Fruit fly (Drosophila melanogaster) whole organism, wandering third instar larva: Measurements from ENCODE around the gene CG8630.

Experiments
- Abd-B ChIP-seq: fragments of >200 bp; optimal IDR thresholded peaks from 2 replicates; lab custom pipeline; 2017; ENCODE audit warnings: missing biosample characterization, missing genetic modification characterization
- CG32264 ChIP-seq: fragments of 200-800 bp; sonication (Bioruptor generic); optimal IDR thresholded peaks from 2 replicates; lab custom pipeline; 2016; ENCODE audit warnings: missing biosample characterization, missing genetic modification characterization
- CG9705 ChIP-seq: fragments of 200-800 bp; sonication (Bioruptor generic); optimal IDR thresholded peaks from 2 replicates; lab custom pipeline; 2018; ENCODE audit warnings: missing biosample characterization, mild to moderate bottlenecking, missing genetic modification characterization
- Dfd ChIP-seq: fragments of >200 bp; optimal IDR thresholded peaks from 2 replicates; lab custom pipeline; 2017; ENCODE audit warnings: missing biosample characterization, missing genetic modification characterization
- Dif ChIP-seq: fragments of 200-275, 200-300 bp; sonication (Bioruptor generic); optimal IDR thresholded peaks from 2 replicates; lab custom pipeline; 2018; ENCODE audit warnings: missing biosample characterization, missing genetic modification characterization; ENCODE audit not compliant: partially characterized antibody
- GATAd ChIP-seq: sonication (Bioruptor generic); optimal IDR thresholded peaks from 2 replicates; lab custom pipeline; 2016; ENCODE audit warnings: missing biosample characterization, missing genetic modification characterization
- HLH106 ChIP-seq: fragments of 200-800 bp; optimal IDR thresholded peaks from 3 replicates; lab custom pipeline; 2019; ENCODE audit warnings: missing biosample characterization, mild to moderate bottlenecking, missing genetic modification characterization, moderate library complexity
- Hr78 ChIP-seq: fragments of >200 bp; optimal IDR thresholded peaks from 2 replicates; lab custom pipeline; 2017; ENCODE audit warnings: missing biosample characterization, missing genetic modification characterization
- Hr83 ChIP-seq: fragments of 200-300 bp; sonication (Bioruptor generic); optimal IDR thresholded peaks from 2 replicates; lab custom pipeline; 2016; ENCODE audit warnings: missing biosample characterization, mild to moderate bottlenecking, missing genetic modification characterization, moderate library complexity; ENCODE audit not compliant: poor library complexity, severe bottlenecking
- Jra ChIP-seq: sonication (Bioruptor generic); optimal IDR thresholded peaks from 2 replicates; lab custom pipeline; 2016; ENCODE audit warnings: missing biosample characterization, missing genetic modification characterization
- Mio ChIP-seq: sonication (Bioruptor generic); optimal IDR thresholded peaks from 2 replicates; lab custom pipeline; 2016; ENCODE audit warnings: missing biosample characterization, missing genetic modification characterization
- Myc ChIP-seq: fragments of >200 bp; optimal IDR thresholded peaks from 2 replicates; lab custom pipeline; 2017
- OdsH ChIP-seq: fragments of 200-800 bp; sonication (Bioruptor generic); optimal IDR thresholded peaks from 2 replicates; lab custom pipeline; 2016; ENCODE audit warnings: missing biosample characterization, mild to moderate bottlenecking, missing genetic modification characterization
- Rel ChIP-seq, 2 experiments: fragments of 200-800 bp; sonication (Bioruptor generic) in 1 of 2; optimal IDR thresholded peaks; 2 replicates in 1 of 2; 3 replicates in 1 of 2; lab custom pipeline; 2016 to 2019; ENCODE audit warnings: mild to moderate bottlenecking in 2 of 2, missing biosample characterization in 2 of 2, missing genetic modification characterization in 2 of 2, moderate library complexity in 1 of 2
- Sp1 ChIP-seq: fragments of 200-800 bp; sonication (Bioruptor generic); optimal IDR thresholded peaks from 3 replicates; lab custom pipeline; 2019; ENCODE audit warnings: missing biosample characterization, mild to moderate bottlenecking, missing genetic modification characterization, moderate library complexity
- Vsx2 ChIP-seq: fragments of 200-300, 225-300 bp; sonication (Bioruptor generic); optimal IDR thresholded peaks from 2 replicates; lab custom pipeline; 2018; ENCODE audit warnings: missing biosample characterization, missing genetic modification characterization; ENCODE audit not compliant: partially characterized antibody
- brk ChIP-seq: fragments of 200-800 bp; sonication (Bioruptor generic); optimal IDR thresholded peaks from 2 replicates; lab custom pipeline; 2016; ENCODE audit warnings: missing biosample characterization, mild to moderate bottlenecking, missing genetic modification characterization
- dmrt93B ChIP-seq: fragments of 200-800 bp; sonication (Bioruptor generic); optimal IDR thresholded peaks from 2 replicates; lab custom pipeline; 2018; ENCODE audit warnings: missing biosample characterization, mild to moderate bottlenecking, missing genetic modification characterization
- ey ChIP-seq: fragments of 200-800 bp; sonication (Bioruptor generic); optimal IDR thresholded peaks from 2 replicates; lab custom pipeline; 2016; ENCODE audit warnings: missing biosample characterization, missing genetic modification characterization
- foxo ChIP-seq, 2 experiments: fragments of 200-800 bp; sonication (Bioruptor generic); optimal IDR thresholded peaks; 2 replicates in 1 of 2; 3 replicates in 1 of 2; lab custom pipeline; 2016 to 2017; ENCODE audit warnings: missing biosample characterization in 2 of 2, missing genetic modification characterization in 2 of 2
- fru ChIP-seq: fragments of 200-800 bp; sonication (Bioruptor generic); optimal IDR thresholded peaks from 3 replicates; lab custom pipeline; 2016; ENCODE audit warnings: missing biosample characterization, mild to moderate bottlenecking, missing genetic modification characterization
- h ChIP-seq: fragments of 200-800 bp; sonication (Bioruptor generic); optimal IDR thresholded peaks from 3 replicates; lab custom pipeline; 2016; ENCODE audit warnings: missing biosample characterization, mild to moderate bottlenecking, missing genetic modification characterization
- lola ChIP-seq: fragments of >200 bp; optimal IDR thresholded peaks from 2 replicates; lab custom pipeline; 2017; ENCODE audit warnings: missing biosample characterization, missing genetic modification characterization
- pan ChIP-seq: fragments of >200 bp; optimal IDR thresholded peaks from 2 replicates; lab custom pipeline; 2017
- psq ChIP-seq: fragments of 200-800 bp; sonication (Bioruptor generic); optimal IDR thresholded peaks from 3 replicates; lab custom pipeline; 2017; ENCODE audit warnings: missing biosample characterization, mild to moderate bottlenecking, missing genetic modification characterization, moderate library complexity
- rgr ChIP-seq: fragments of 200-800 bp; sonication (Bioruptor generic); optimal IDR thresholded peaks from 3 replicates; lab custom pipeline; 2016; ENCODE audit warnings: missing biosample characterization, mild to moderate bottlenecking, missing genetic modification characterization
- sage ChIP-seq: fragments of 200-800 bp; sonication (Bioruptor generic); optimal IDR thresholded peaks from 2 replicates; lab custom pipeline; 2016; ENCODE audit warnings: missing biosample characterization, mild to moderate bottlenecking, missing genetic modification characterization
- sv ChIP-seq: fragments of 200-800 bp; sonication (Bioruptor generic); optimal IDR thresholded peaks from 3 replicates; lab custom pipeline; 2016; ENCODE audit warnings: missing biosample characterization, missing genetic modification characterization
- woc ChIP-seq: sonication (Bioruptor generic); optimal IDR thresholded peaks from 2 replicates; lab custom pipeline; 2016; ENCODE audit warnings: missing biosample characterization, mild to moderate bottlenecking, missing genetic modification characterization

CG8630 gene

DNA sequence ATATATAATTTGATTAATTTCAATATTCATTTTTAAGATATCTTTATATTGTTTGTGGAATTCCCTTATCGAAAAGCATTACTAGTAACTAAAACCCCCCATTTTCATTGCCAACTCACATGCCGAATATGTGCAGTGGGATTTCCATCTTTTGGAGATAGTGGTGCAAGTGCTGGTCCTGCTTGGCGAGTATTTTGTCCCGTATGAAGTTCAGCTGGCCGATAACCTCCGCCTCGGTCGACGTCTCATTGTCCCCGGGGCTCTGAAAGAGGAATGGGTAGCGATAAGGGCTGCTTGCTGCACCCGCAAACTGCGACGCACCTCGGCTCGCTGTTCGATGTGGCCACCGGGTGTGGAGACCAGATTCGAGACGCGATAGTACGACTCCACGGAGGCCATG, 8.9 kb upstream of the CG8630 start:
- TF ChIP-seq Dfd (GFP tag; lab: Kevin White, UChicago) (no peak), Rel (GFP tag; optimal IDR thresholded peaks at IDR 0.05; lab: Kevin White, UChicago) (no peak), Rel (tag; optimal IDR thresholded peaks at IDR 0.05; lab: Kevin White, UChicago) (peak; percentile 99)

dm6 chr3R:13271758-13272157, 7.8 kb upstream of the CG8630 start, which contains the start of gene TBC1D5:
TBC1D5 (minus strand) TSS chr3R:13272011.
- TF ChIP-seq foxo (GFP tag; optimal IDR thresholded peaks at IDR 0.05; lab: Kevin White, UChicago): no peak
- no peak for TF ChIP-seq Dif (GFP tag; lab: Kevin White, UChicago)
- no peak for TF ChIP-seq Rel (GFP tag; optimal IDR thresholded peaks at IDR 0.05; lab: Kevin White, UChicago)
- peak; percentile 74 for TF ChIP-seq Rel (tag; optimal IDR thresholded peaks at IDR 0.05; lab: Kevin White, UChicago)
- no peak for TF ChIP-seq Sp1 (GFP tag; lab: Kevin White, UChicago)
- TF ChIP-seq Hr83 (GFP tag; lab: Kevin White, UChicago): peak; percentile 43
- TF ChIP-seq HLH106 (tag; lab: Kevin White, UChicago): no peak
- TF ChIP-seq Jra (GFP tag; lab: Kevin White, UChicago): no peak
- TF ChIP-seq Hr78 (GFP tag; lab: Kevin White, UChicago): no peak

- TF ChIP-seq sage (GFP tag; lab: Kevin White, UChicago) (no peak), Dif (GFP tag; lab: Kevin White, UChicago) (peak; percentile 10), lola (GFP tag; lab: Kevin White, UChicago) (no peak), OdsH (GFP tag; lab: Kevin White, UChicago) (peak; percentile 6), h (peak; percentile 10), Vsx2 (GFP tag; lab: Kevin White, UChicago) (no peak), Sp1 (GFP tag; lab: Kevin White, UChicago) (no peak), CG9705 (no peak), GATAd (GFP tag; lab: Kevin White, UChicago) (no peak), pan (lab: Kevin White, UChicago) (no peak), Rel (GFP tag; optimal IDR thresholded peaks at IDR 0.05; lab: Kevin White, UChicago) (no peak), Rel (tag; optimal IDR thresholded peaks at IDR 0.05; lab: Kevin White, UChicago) (peak; percentile 6)
Measured at dm6 chr3R:13273462-13273861, 6.1 kb upstream of the CG8630 start.

DNA sequence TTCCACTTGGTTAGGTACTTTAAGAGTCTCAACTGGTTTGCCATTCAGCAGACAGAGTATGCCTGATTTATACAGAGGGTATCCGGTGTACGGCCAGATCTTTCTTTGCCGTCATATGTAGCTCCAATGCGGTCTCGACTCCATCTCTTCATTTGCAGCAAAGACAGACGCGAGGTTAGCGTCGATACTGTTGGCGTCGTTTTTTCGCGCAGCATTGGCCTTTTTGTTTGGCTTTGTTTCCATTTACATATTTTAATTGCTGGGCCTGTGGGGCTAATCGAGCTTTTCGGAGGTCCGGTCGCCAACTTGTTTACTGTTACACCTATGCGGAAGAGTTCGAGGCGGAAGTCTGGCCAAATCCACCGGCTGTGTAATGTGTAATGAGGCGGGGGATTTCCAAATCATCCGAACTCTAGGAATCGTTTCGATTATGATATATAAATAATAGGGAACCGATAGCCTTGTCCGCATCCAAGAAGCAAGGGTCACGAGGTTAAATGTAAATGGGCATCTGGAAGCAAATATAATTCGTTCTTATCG, 5.2 kb upstream of the CG8630 start:
- TF ChIP-seq Myc (lab: Kevin White, UChicago) (no peak), ey (no peak), foxo (GFP tag; optimal IDR thresholded peaks at IDR 0.05; lab: Kevin White, UChicago) (no peak), lola (GFP tag; lab: Kevin White, UChicago) (no peak), woc (GFP tag; lab: Kevin White, UChicago) (no peak), CG9705 (no peak), Abd-B (no peak), fru (no peak), rgr (no peak), brk (no peak), dmrt93B (GFP tag; lab: Kevin White, UChicago) (no peak), CG32264 (GFP tag; lab: Kevin White, UChicago) (no peak), Hr78 (GFP tag; lab: Kevin White, UChicago) (no peak), sage (GFP tag; lab: Kevin White, UChicago) (no peak), GATAd (GFP tag; lab: Kevin White, UChicago) (no peak), Dfd (GFP tag; lab: Kevin White, UChicago) (no peak), sv (GFP tag; lab: Kevin White, UChicago) (no peak), Sp1 (GFP tag; lab: Kevin White, UChicago) (no peak), Mio (GFP tag; lab: Kevin White, UChicago) (no peak)

dm6 chr3R:13275473-13275872, 4.0 kb upstream of the CG8630 start:
- TF ChIP-seq Rel (GFP tag; optimal IDR thresholded peaks at IDR 0.05; lab: Kevin White, UChicago) (no peak), Rel (tag; optimal IDR thresholded peaks at IDR 0.05; lab: Kevin White, UChicago) (no peak), psq (GFP tag; lab: Kevin White, UChicago) (no peak), Sp1 (GFP tag; lab: Kevin White, UChicago) (no peak)
